Fruit fly (Drosophila melanogaster) whole organism, pupa: ENCODE data around the gene zormin.
A peak's percentile ranks its signal among the peaks of the same experiment; 100 is the strongest.

Source experiments
- CG12605 ChIP-seq: fragments of 200-800 bp; sonication (Bioruptor generic); IDR thresholded peaks from 2 replicates; pipeline ENCODE4 v1.3.6; 2022; ENCODE audit warnings: missing biosample characterization, missing genetic modification characterization
- CG13204 ChIP-seq: fragments of 200-800 bp; sonication (Bioruptor generic); optimal IDR thresholded peaks from 2 replicates; lab custom pipeline; 2018; ENCODE audit warnings: missing biosample characterization, mild to moderate bottlenecking, missing genetic modification characterization, moderate library complexity
- CG15710 ChIP-seq: fragments of 200-800 bp; sonication (Bioruptor generic); optimal IDR thresholded peaks from 2 replicates; lab custom pipeline; 2018; ENCODE audit warnings: missing biosample characterization, mild to moderate bottlenecking, missing genetic modification characterization, moderate library complexity
- CG34367 ChIP-seq: fragments of 200-800 bp; sonication (Bioruptor generic); optimal IDR thresholded peaks from 2 replicates; lab custom pipeline; 2018; ENCODE audit warnings: missing biosample characterization, mild to moderate bottlenecking, missing genetic modification characterization
- CG9948 ChIP-seq: fragments of 200-800 bp; sonication (Bioruptor generic); optimal IDR thresholded peaks from 2 replicates; lab custom pipeline; 2018; ENCODE audit warnings: missing biosample characterization, mild to moderate bottlenecking, missing genetic modification characterization, moderate library complexity
- Pif1A ChIP-seq: fragments of 200-800 bp; sonication (Bioruptor generic); optimal IDR thresholded peaks from 3 replicates; lab custom pipeline; 2016; ENCODE audit warnings: missing biosample characterization, missing genetic modification characterization
- Pif1B ChIP-seq: fragments of 200-800 bp; sonication (Bioruptor generic); optimal IDR thresholded peaks from 3 replicates; lab custom pipeline; 2016; ENCODE audit warnings: missing biosample characterization, missing genetic modification characterization
- fd96Ca ChIP-seq: fragments of 200-800 bp; sonication (Bioruptor generic); IDR thresholded peaks from 3 replicates; pipeline ENCODE4 v1.3.6; 2022; ENCODE audit warnings: missing biosample characterization, missing genetic modification characterization
- rn ChIP-seq: fragments of 200-800 bp; sonication (Bioruptor generic); IDR thresholded peaks from 2 replicates; pipeline ENCODE4 v1.3.6; 2022; ENCODE audit warnings: missing biosample characterization, missing genetic modification characterization

DNA sequence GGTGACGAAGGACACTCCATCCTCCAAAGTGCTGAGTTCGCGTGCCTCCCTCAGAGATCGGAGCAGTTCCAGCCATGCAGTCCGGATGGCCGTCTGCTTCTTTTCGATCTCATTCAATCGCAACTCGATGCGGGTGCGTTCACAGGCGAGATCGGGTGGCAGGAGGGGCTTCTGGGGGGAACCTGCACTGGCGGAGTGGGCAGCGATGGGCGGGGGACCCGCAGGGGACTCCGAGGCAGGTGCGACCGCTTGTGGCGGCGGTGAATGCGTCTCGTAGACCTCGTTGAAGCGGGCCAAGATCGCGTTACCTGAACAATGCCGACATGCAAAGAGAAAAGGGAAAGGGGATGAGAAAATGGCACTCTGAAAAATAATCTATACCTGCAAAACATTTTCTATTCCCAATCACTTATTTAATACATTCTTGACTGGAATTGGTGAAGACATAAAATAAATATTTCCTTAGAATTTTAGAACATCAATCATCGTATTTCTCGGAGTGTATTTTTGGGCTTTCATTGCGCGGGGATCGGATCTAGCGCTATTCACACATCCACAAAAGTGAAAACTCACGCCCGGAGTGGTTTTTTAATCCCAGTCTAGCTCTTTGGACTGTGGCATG lies 7.3 kb upstream of the zormin start:
- TF ChIP-seq Pif1A (GFP tag; lab: Kevin White, UChicago) (peak; percentile 8), CG13204 (GFP tag; lab: Kevin White, UChicago) (no peak), CG9948 (tag; lab: Kevin White, UChicago) (peak; percentile 12), rn (GFP tag; lab: Robert Waterston, UW) (no peak), fd96Ca (GFP tag; lab: Robert Waterston, UW) (no peak), CG12605 (GFP tag; lab: Robert Waterston, UW) (no peak), Pif1B (GFP tag; lab: Kevin White, UChicago) (no peak), CG34367 (tag; lab: Kevin White, UChicago) (no peak), CG15710 (tag; lab: Kevin White, UChicago) (no peak)
